Fruit fly (Drosophila melanogaster) whole organism, wandering third instar larva: Measurements from ENCODE around the gene Gr22c.

Source experiments
- Abd-B ChIP-seq: fragments of >200 bp; optimal IDR thresholded peaks from 2 replicates; lab custom pipeline; 2017; ENCODE audit warnings: missing biosample characterization, missing genetic modification characterization
- CG32264 ChIP-seq: fragments of 200-800 bp; sonication (Bioruptor generic); optimal IDR thresholded peaks from 2 replicates; lab custom pipeline; 2016; ENCODE audit warnings: missing biosample characterization, missing genetic modification characterization
- Dfd ChIP-seq: fragments of >200 bp; optimal IDR thresholded peaks from 2 replicates; lab custom pipeline; 2017; ENCODE audit warnings: missing biosample characterization, missing genetic modification characterization
- Dif ChIP-seq: fragments of 200-275, 200-300 bp; sonication (Bioruptor generic); optimal IDR thresholded peaks from 2 replicates; lab custom pipeline; 2018; ENCODE audit warnings: missing biosample characterization, missing genetic modification characterization; ENCODE audit not compliant: partially characterized antibody
- GATAd ChIP-seq: sonication (Bioruptor generic); optimal IDR thresholded peaks from 2 replicates; lab custom pipeline; 2016; ENCODE audit warnings: missing biosample characterization, missing genetic modification characterization
- HLH106 ChIP-seq: fragments of 200-800 bp; optimal IDR thresholded peaks from 3 replicates; lab custom pipeline; 2019; ENCODE audit warnings: missing biosample characterization, mild to moderate bottlenecking, missing genetic modification characterization, moderate library complexity
- Hnf4 ChIP-seq: fragments of 200-800 bp; sonication (Bioruptor generic); optimal IDR thresholded peaks from 2 replicates; lab custom pipeline; 2016; ENCODE audit warnings: missing biosample characterization, mild to moderate bottlenecking, missing genetic modification characterization
- Hr78 ChIP-seq: fragments of >200 bp; optimal IDR thresholded peaks from 2 replicates; lab custom pipeline; 2017; ENCODE audit warnings: missing biosample characterization, missing genetic modification characterization
- Hr83 ChIP-seq: fragments of 200-300 bp; sonication (Bioruptor generic); optimal IDR thresholded peaks from 2 replicates; lab custom pipeline; 2016; ENCODE audit warnings: missing biosample characterization, mild to moderate bottlenecking, missing genetic modification characterization, moderate library complexity; ENCODE audit not compliant: poor library complexity, severe bottlenecking
- Jra ChIP-seq: sonication (Bioruptor generic); optimal IDR thresholded peaks from 2 replicates; lab custom pipeline; 2016; ENCODE audit warnings: missing biosample characterization, missing genetic modification characterization
- Mio ChIP-seq: sonication (Bioruptor generic); optimal IDR thresholded peaks from 2 replicates; lab custom pipeline; 2016; ENCODE audit warnings: missing biosample characterization, missing genetic modification characterization
- Myc ChIP-seq: fragments of >200 bp; optimal IDR thresholded peaks from 2 replicates; lab custom pipeline; 2017
- OdsH ChIP-seq: fragments of 200-800 bp; sonication (Bioruptor generic); optimal IDR thresholded peaks from 2 replicates; lab custom pipeline; 2016; ENCODE audit warnings: missing biosample characterization, mild to moderate bottlenecking, missing genetic modification characterization
- Sp1 ChIP-seq: fragments of 200-800 bp; sonication (Bioruptor generic); optimal IDR thresholded peaks from 3 replicates; lab custom pipeline; 2019; ENCODE audit warnings: missing biosample characterization, mild to moderate bottlenecking, missing genetic modification characterization, moderate library complexity
- Vsx2 ChIP-seq: fragments of 200-300, 225-300 bp; sonication (Bioruptor generic); optimal IDR thresholded peaks from 2 replicates; lab custom pipeline; 2018; ENCODE audit warnings: missing biosample characterization, missing genetic modification characterization; ENCODE audit not compliant: partially characterized antibody
- br ChIP-seq: fragments of 200-800 bp; sonication (Bioruptor generic); optimal IDR thresholded peaks from 2 replicates; lab custom pipeline; 2016; ENCODE audit warnings: missing biosample characterization, missing genetic modification characterization
- brk ChIP-seq: fragments of 200-800 bp; sonication (Bioruptor generic); optimal IDR thresholded peaks from 2 replicates; lab custom pipeline; 2016; ENCODE audit warnings: missing biosample characterization, mild to moderate bottlenecking, missing genetic modification characterization
- dmrt93B ChIP-seq: fragments of 200-800 bp; sonication (Bioruptor generic); optimal IDR thresholded peaks from 2 replicates; lab custom pipeline; 2018; ENCODE audit warnings: missing biosample characterization, mild to moderate bottlenecking, missing genetic modification characterization
- dsf ChIP-seq: sonication (Bioruptor generic); optimal IDR thresholded peaks from 2 replicates; lab custom pipeline; 2016; ENCODE audit warnings: missing biosample characterization, missing genetic modification characterization, borderline replicate concordance
- foxo ChIP-seq, 2 experiments: fragments of 200-800 bp; sonication (Bioruptor generic); optimal IDR thresholded peaks; 2 replicates in 1 of 2; 3 replicates in 1 of 2; lab custom pipeline; 2016 to 2017; ENCODE audit warnings: missing biosample characterization in 2 of 2, missing genetic modification characterization in 2 of 2
- fru ChIP-seq: fragments of 200-800 bp; sonication (Bioruptor generic); optimal IDR thresholded peaks from 3 replicates; lab custom pipeline; 2016; ENCODE audit warnings: missing biosample characterization, mild to moderate bottlenecking, missing genetic modification characterization
- h ChIP-seq: fragments of 200-800 bp; sonication (Bioruptor generic); optimal IDR thresholded peaks from 3 replicates; lab custom pipeline; 2016; ENCODE audit warnings: missing biosample characterization, mild to moderate bottlenecking, missing genetic modification characterization
- jim ChIP-seq: fragments of 175-275, 200-325 bp; sonication (Bioruptor generic); optimal IDR thresholded peaks from 2 replicates; lab custom pipeline; 2016; ENCODE audit warnings: missing biosample characterization, mild to moderate bottlenecking, missing genetic modification characterization
- lola ChIP-seq: fragments of >200 bp; optimal IDR thresholded peaks from 2 replicates; lab custom pipeline; 2017; ENCODE audit warnings: missing biosample characterization, missing genetic modification characterization
- pan ChIP-seq: fragments of >200 bp; optimal IDR thresholded peaks from 2 replicates; lab custom pipeline; 2017
- psq ChIP-seq: fragments of 200-800 bp; sonication (Bioruptor generic); optimal IDR thresholded peaks from 3 replicates; lab custom pipeline; 2017; ENCODE audit warnings: missing biosample characterization, mild to moderate bottlenecking, missing genetic modification characterization, moderate library complexity
- rgr ChIP-seq: fragments of 200-800 bp; sonication (Bioruptor generic); optimal IDR thresholded peaks from 3 replicates; lab custom pipeline; 2016; ENCODE audit warnings: missing biosample characterization, mild to moderate bottlenecking, missing genetic modification characterization
- usp ChIP-seq: fragments of >200 bp; optimal IDR thresholded peaks from 2 replicates; lab custom pipeline; 2017; ENCODE audit warnings: missing biosample characterization, missing genetic modification characterization
- woc ChIP-seq: sonication (Bioruptor generic); optimal IDR thresholded peaks from 2 replicates; lab custom pipeline; 2016; ENCODE audit warnings: missing biosample characterization, mild to moderate bottlenecking, missing genetic modification characterization

The Gr22c gene

dm6 chr2L:1758853-1759252, 32.8 kb downstream of the Gr22c start, which contains the start of gene CG17650:
Gene CG17650, minus strand, starts transcription at chr2L:1759093.
- no peak for TF ChIP-seq jim
- no peak for TF ChIP-seq Hnf4
- no peak for TF ChIP-seq Mio (GFP tag; lab: Kevin White, UChicago)
- TF ChIP-seq Hr78 (GFP tag; lab: Kevin White, UChicago): no peak
- no peak for TF ChIP-seq br (GFP tag; lab: Kevin White, UChicago)
- no peak for TF ChIP-seq Hr83 (GFP tag; lab: Kevin White, UChicago)
- TF ChIP-seq Dif (GFP tag; lab: Kevin White, UChicago): no peak
- no peak for TF ChIP-seq h
- no peak for TF ChIP-seq dmrt93B (GFP tag; lab: Kevin White, UChicago)
- TF ChIP-seq rgr (GFP tag; lab: Kevin White, UChicago): no peak
- TF ChIP-seq fru (GFP tag; lab: Kevin White, UChicago): no peak
- TF ChIP-seq Dfd (GFP tag; lab: Kevin White, UChicago): no peak
- no peak for TF ChIP-seq foxo (GFP tag; optimal IDR thresholded peaks at IDR 0.05; lab: Kevin White, UChicago)
- TF ChIP-seq Jra (GFP tag; lab: Kevin White, UChicago): no peak
- no peak for TF ChIP-seq HLH106 (tag; lab: Kevin White, UChicago)
- no peak for TF ChIP-seq psq (GFP tag; lab: Kevin White, UChicago)
- no peak for TF ChIP-seq lola (GFP tag; lab: Kevin White, UChicago)

- no peak for TF ChIP-seq GATAd (GFP tag; lab: Kevin White, UChicago)
- no peak for TF ChIP-seq Dif (GFP tag; lab: Kevin White, UChicago)
- TF ChIP-seq pan (lab: Kevin White, UChicago): no peak
- TF ChIP-seq foxo (GFP tag; optimal IDR thresholded peaks at IDR 0.05; lab: Kevin White, UChicago): no peak
Observed at dm6 chr2L:1756351-1756750, 35.3 kb downstream of the Gr22c start, which contains the start of gene Gr22f. Gene Gr22f, minus strand, starts transcription at chr2L:1756451.

dm6 chr2L:1751953-1752352, 39.7 kb downstream of the Gr22c start, which contains the start of the genes CG17712 and CG17648:
Gene CG17712, minus strand, starts transcription at chr2L:1752122.
Gene CG17648, plus strand, starts transcription at chr2L:1752308.
- TF ChIP-seq h: no peak
- no peak for TF ChIP-seq Sp1 (GFP tag; lab: Kevin White, UChicago)
- no peak for TF ChIP-seq br (GFP tag; lab: Kevin White, UChicago)
- TF ChIP-seq usp (GFP tag; lab: Kevin White, UChicago): no peak
- TF ChIP-seq brk (GFP tag; lab: Kevin White, UChicago): no peak
- TF ChIP-seq rgr (GFP tag; lab: Kevin White, UChicago): no peak
- no peak for TF ChIP-seq dsf (GFP tag; lab: Kevin White, UChicago)
- TF ChIP-seq Abd-B (GFP tag; lab: Kevin White, UChicago): no peak
- peak; percentile 46 for TF ChIP-seq Myc (lab: Kevin White, UChicago)
- TF ChIP-seq woc (GFP tag; lab: Kevin White, UChicago): peak; percentile 32
- no peak for TF ChIP-seq OdsH (GFP tag; lab: Kevin White, UChicago)

- TF ChIP-seq Vsx2 (GFP tag; lab: Kevin White, UChicago) (peak; percentile 61), CG32264 (GFP tag; lab: Kevin White, UChicago) (no peak)
Observed at dm6 chr2L:1748410-1748809, 43.2 kb downstream of the Gr22c start.

dm6 chr2L:1743800-1744199, 47.8 kb downstream of the Gr22c start:
- TF ChIP-seq Hnf4: no peak
